ENCODE assay signal across 2 worm cellular contexts in genomic region chrII:6721581-6721980, ce11.
TF ChIP-seq lines count a peak whose summit lies in the region.

No protein-coding gene starts in this region.

TF ChIP-seq in whole organism, L1 larva, 84 proteins besides CTCF, POLR2A, EP300 and RAD21 (continued from another document):
- TF ChIP-seq lin-15B (tag; optimal IDR thresholded peaks at IDR 0.05; lab: Kevin White, UChicago) = no peak
- TF ChIP-seq hpl-2 (GFP tag; optimal IDR thresholded peaks at IDR 0.05; lab: Kevin White, UChicago) = no peak
- TF ChIP-seq nhr-90 (tag; optimal IDR thresholded peaks at IDR 0.05; lab: Kevin White, UChicago; ENCODE audit: poor library complexity) = peak; percentile 3
- TF ChIP-seq unc-30 (tag; optimal IDR thresholded peaks at IDR 0.05; lab: Kevin White, UChicago) = no peak
- TF ChIP-seq ceh-82 (tag; optimal IDR thresholded peaks at IDR 0.05; lab: Kevin White, UChicago) = peak in 1 of 3 experiments; percentile 12
- TF ChIP-seq sup-37 (GFP tag; optimal IDR thresholded peaks at IDR 0.05; lab: Kevin White, UChicago) = no peak
- TF ChIP-seq nhr-77 (tag; optimal IDR thresholded peaks at IDR 0.05; lab: Kevin White, UChicago) = peak; percentile 45
- no peak for TF ChIP-seq alr-1 (tag; optimal IDR thresholded peaks at IDR 0.05; lab: Kevin White, UChicago; ENCODE audit: borderline replicate concordance)
- peak; percentile 1 for TF ChIP-seq mep-1 (tag; optimal IDR thresholded peaks at IDR 0.05; lab: Kevin White, UChicago)
- no peak for TF ChIP-seq ets-5 (GFP tag; IDR thresholded peaks at IDR 0.05; lab: Robert Waterston, UW)
- peak; percentile 62 for TF ChIP-seq snu-23 (GFP tag; optimal IDR thresholded peaks at IDR 0.05; lab: Kevin White, UChicago)
- TF ChIP-seq sox-4 (tag; optimal IDR thresholded peaks at IDR 0.05; lab: Kevin White, UChicago) = no peak
- no peak for TF ChIP-seq ceh-88 (GFP tag; IDR thresholded peaks at IDR 0.05; lab: Robert Waterston, UW)
- no peak for TF ChIP-seq elt-2 (tag; optimal IDR thresholded peaks at IDR 0.05; lab: Kevin White, UChicago)
- no peak for TF ChIP-seq pax-3 (tag; optimal IDR thresholded peaks at IDR 0.05; lab: Kevin White, UChicago)
- TF ChIP-seq aly-2 (tag; optimal IDR thresholded peaks at IDR 0.05; lab: Kevin White, UChicago) = no peak
- TF ChIP-seq jun-1 (tag; optimal IDR thresholded peaks at IDR 0.05; lab: Kevin White, UChicago) = no peak
- peak in 2 of 3 experiments; percentile 1 to 14 for TF ChIP-seq dpl-1 (GFP tag; optimal IDR thresholded peaks at IDR 0.05; lab: Kevin White, UChicago)
- no peak for TF ChIP-seq snpc-4 (tag; optimal IDR thresholded peaks at IDR 0.05; lab: Kevin White, UChicago)
- TF ChIP-seq mdl-1 (tag; optimal IDR thresholded peaks at IDR 0.05; lab: Kevin White, UChicago) = no peak
- TF ChIP-seq unc-62 (GFP tag; optimal IDR thresholded peaks at IDR 0.05; lab: Kevin White, UChicago) = no peak
- no peak for TF ChIP-seq zip-4 (GFP tag; optimal IDR thresholded peaks at IDR 0.05; lab: Kevin White, UChicago)
- TF ChIP-seq nhr-28 (tag; optimal IDR thresholded peaks at IDR 0.05; lab: Kevin White, UChicago) = no peak
- peak; percentile 26 for TF ChIP-seq xbp-1 (tag; optimal IDR thresholded peaks at IDR 0.05; lab: Kevin White, UChicago)
- peak; percentile 7 for TF ChIP-seq skn-1 (tag; optimal IDR thresholded peaks at IDR 0.05; lab: Kevin White, UChicago)
- TF ChIP-seq grh-1 (GFP tag; IDR thresholded peaks at IDR 0.05; lab: Robert Waterston, UW) = 0 out of 2 replicates have a peak, but pooled peaks have one; percentile 9
- TF ChIP-seq ztf-4 (tag; optimal IDR thresholded peaks at IDR 0.05; lab: Kevin White, UChicago) = no peak
- no peak for TF ChIP-seq lin-39 (tag; optimal IDR thresholded peaks at IDR 0.05; lab: Kevin White, UChicago)
- peak; percentile 55 for TF ChIP-seq dsc-1 (tag; optimal IDR thresholded peaks at IDR 0.05; lab: Kevin White, UChicago)
- no peak for TF ChIP-seq aha-1 (tag; optimal IDR thresholded peaks at IDR 0.05; lab: Kevin White, UChicago)
- TF ChIP-seq lir-3 (tag; optimal IDR thresholded peaks at IDR 0.05; lab: Kevin White, UChicago; ENCODE audit: poor library complexity) = peak; percentile 25
- TF ChIP-seq nhr-84 (tag; optimal IDR thresholded peaks at IDR 0.05; lab: Kevin White, UChicago) = no peak
- TF ChIP-seq ceh-8 (GFP tag; optimal IDR thresholded peaks at IDR 0.05; lab: Kevin White, UChicago) = no peak
- peak; percentile 64 for TF ChIP-seq nhr-19 (GFP tag; conservative IDR thresholded peaks at IDR 0.05; lab: Robert Waterston, UW)
- peak; percentile 32 for TF ChIP-seq irx-1 (tag; optimal IDR thresholded peaks at IDR 0.05; lab: Kevin White, UChicago)
- no peak for TF ChIP-seq zag-1 (tag; optimal IDR thresholded peaks at IDR 0.05; lab: Kevin White, UChicago)
- no peak for TF ChIP-seq unc-86 (tag; optimal IDR thresholded peaks at IDR 0.05; lab: Kevin White, UChicago)
- no peak for TF ChIP-seq ama-1 (optimal IDR thresholded peaks at IDR 0.05; lab: Kevin White, UChicago)
- no peak for TF ChIP-seq nhr-12 (tag; optimal IDR thresholded peaks at IDR 0.05; lab: Kevin White, UChicago)
- TF ChIP-seq F16B12.6 (tag; optimal IDR thresholded peaks at IDR 0.05; lab: Kevin White, UChicago) = no peak
- peak; percentile 13 to 53 for TF ChIP-seq lin-35 (GFP tag; optimal IDR thresholded peaks at IDR 0.05; lab: Kevin White, UChicago)
- TF ChIP-seq egl-13 (tag; optimal IDR thresholded peaks at IDR 0.05; lab: Kevin White, UChicago) = no peak
- TF ChIP-seq sptf-1 (tag; optimal IDR thresholded peaks at IDR 0.05; lab: Kevin White, UChicago) = no peak
- TF ChIP-seq fkh-4 (tag; optimal IDR thresholded peaks at IDR 0.05; lab: Kevin White, UChicago; ENCODE audit: borderline replicate concordance) = no peak
- TF ChIP-seq pag-3 (tag; optimal IDR thresholded peaks at IDR 0.05; lab: Kevin White, UChicago; ENCODE audit: borderline replicate concordance, insufficient read depth) = no peak
- TF ChIP-seq fkh-8 (tag; optimal IDR thresholded peaks at IDR 0.05; lab: Kevin White, UChicago) = no peak
- TF ChIP-seq C04F5.9 (tag; optimal IDR thresholded peaks at IDR 0.05; lab: Kevin White, UChicago) = no peak
- no peak for TF ChIP-seq nhr-237 (tag; optimal IDR thresholded peaks at IDR 0.05; lab: Kevin White, UChicago)
- TF ChIP-seq nhr-47 (tag; optimal IDR thresholded peaks at IDR 0.05; lab: Kevin White, UChicago) = peak; percentile 52
- TF ChIP-seq lin-13 (GFP tag; optimal IDR thresholded peaks at IDR 0.05; lab: Kevin White, UChicago) = no peak
- no peak for TF ChIP-seq Y116A8C.19 (tag; optimal IDR thresholded peaks at IDR 0.05; lab: Kevin White, UChicago; ENCODE audit: borderline replicate concordance)
- TF ChIP-seq nhr-71 (tag; optimal IDR thresholded peaks at IDR 0.05; lab: Kevin White, UChicago) = peak; percentile 56
- TF ChIP-seq efl-1 (optimal IDR thresholded peaks at IDR 0.05; lab: Kevin White, UChicago) = peak in 1 of 2 experiments; percentile 31
- TF ChIP-seq efl-1 (GFP tag; optimal IDR thresholded peaks at IDR 0.05 in 1 of 2; lab: Kevin White, UChicago) = peak; percentile 17 to 89
- no peak for TF ChIP-seq efl-3 (GFP tag; optimal IDR thresholded peaks at IDR 0.05; lab: Kevin White, UChicago)
- TF ChIP-seq nhr-11 (tag; optimal IDR thresholded peaks at IDR 0.05; lab: Kevin White, UChicago) = no peak
- no peak for TF ChIP-seq C16A3.4 (tag; optimal IDR thresholded peaks at IDR 0.05; lab: Kevin White, UChicago)
- peak; percentile 32 for TF ChIP-seq swsn-7 (tag; optimal IDR thresholded peaks at IDR 0.05; lab: Kevin White, UChicago)
- TF ChIP-seq mab-9 (GFP tag; IDR thresholded peaks at IDR 0.05; lab: Robert Waterston, UW) = no peak
- no peak for TF ChIP-seq C34B4.2 (tag; optimal IDR thresholded peaks at IDR 0.05; lab: Kevin White, UChicago)
- no peak for TF ChIP-seq egl-27 (tag; optimal IDR thresholded peaks at IDR 0.05; lab: Kevin White, UChicago)
- TF ChIP-seq tlp-1 (tag; optimal IDR thresholded peaks at IDR 0.05; lab: Kevin White, UChicago) = no peak
- TF ChIP-seq lsy-2 (tag; optimal IDR thresholded peaks at IDR 0.05; lab: Kevin White, UChicago) = peak; percentile 18 to 50
- TF ChIP-seq pqm-1 (tag; optimal IDR thresholded peaks at IDR 0.05; lab: Kevin White, UChicago) = no peak
- TF ChIP-seq isw-1 (GFP tag; IDR thresholded peaks at IDR 0.05; lab: Robert Waterston, UW) = no peak
- TF ChIP-seq ztf-11 (tag; optimal IDR thresholded peaks at IDR 0.05; lab: Kevin White, UChicago) = no peak

TF ChIP-seq in whole organism, young adult, 124 proteins besides CTCF, POLR2A, EP300 and RAD21 (continued from another document and continues in another):
- peak; percentile 95 for TF ChIP-seq tbp1 (GFP tag; optimal IDR thresholded peaks at IDR 0.05; lab: Kevin White, UChicago)
- no peak for TF ChIP-seq unc-62 (GFP tag; optimal IDR thresholded peaks at IDR 0.05; lab: Kevin White, UChicago)
- TF ChIP-seq sptf-2 (GFP tag; optimal IDR thresholded peaks at IDR 0.05; lab: Kevin White, UChicago) = no peak
- TF ChIP-seq ceh-91 (GFP tag; IDR thresholded peaks at IDR 0.05; lab: Robert Waterston, UW) = no peak
- no peak for TF ChIP-seq F57A8.1 (GFP tag; optimal IDR thresholded peaks at IDR 0.05; lab: Kevin White, UChicago)
- no peak for TF ChIP-seq let-526 (GFP tag; IDR thresholded peaks at IDR 0.05; lab: Robert Waterston, UW)
- TF ChIP-seq dox-1 (GFP tag; IDR thresholded peaks at IDR 0.05; lab: Robert Waterston, UW) = no peak; the same call in 1 of the 2 replicates
- TF ChIP-seq B0019.2 (GFP tag; conservative IDR thresholded peaks at IDR 0.05; lab: Robert Waterston, UW) = no peak
- no peak for TF ChIP-seq tlf-1 (GFP tag; optimal IDR thresholded peaks at IDR 0.05; lab: Kevin White, UChicago)
- no peak for TF ChIP-seq ama-1 (optimal IDR thresholded peaks at IDR 0.05; lab: Kevin White, UChicago)
- no peak for TF ChIP-seq ama-1 (GFP tag; optimal IDR thresholded peaks at IDR 0.05; lab: Kevin White, UChicago)
- peak; percentile 4 for TF ChIP-seq nhr-27 (tag; optimal IDR thresholded peaks at IDR 0.05; lab: Kevin White, UChicago)
- peak; percentile 41 for TF ChIP-seq D2030.7 (GFP tag; IDR thresholded peaks at IDR 0.05; lab: Robert Waterston, UW)
- TF ChIP-seq rec-8 (tag; optimal IDR thresholded peaks at IDR 0.05; lab: Kevin White, UChicago) = no peak
- TF ChIP-seq nhr-179 (tag; optimal IDR thresholded peaks at IDR 0.05; lab: Kevin White, UChicago) = no peak
- TF ChIP-seq snpc-1.1 (tag; optimal IDR thresholded peaks at IDR 0.05; lab: Kevin White, UChicago; ENCODE audit: insufficient read depth) = peak; percentile 14
- no peak for TF ChIP-seq fkh-3 (tag; optimal IDR thresholded peaks at IDR 0.05; lab: Kevin White, UChicago)
- TF ChIP-seq mxl-1 (tag; optimal IDR thresholded peaks at IDR 0.05; lab: Kevin White, UChicago) = no peak
- TF ChIP-seq madf-6 (GFP tag; IDR thresholded peaks at IDR 0.05; lab: Robert Waterston, UW) = 0 out of 2 replicates have a peak, but pooled peaks have one; percentile 51
- TF ChIP-seq die-1 (tag; optimal IDR thresholded peaks at IDR 0.05; lab: Kevin White, UChicago) = peak; percentile 70
- TF ChIP-seq B0261.1 (tag; optimal IDR thresholded peaks at IDR 0.05; lab: Kevin White, UChicago) = peak; percentile 85
- TF ChIP-seq F33H1.4 (GFP tag; IDR thresholded peaks at IDR 0.05; lab: Robert Waterston, UW) = no peak; the same call in 1 of the 2 replicates
- peak; percentile 19 for TF ChIP-seq repo-1 (tag; optimal IDR thresholded peaks at IDR 0.05; lab: Kevin White, UChicago)
- TF ChIP-seq snpc-3.4 (tag; optimal IDR thresholded peaks at IDR 0.05; lab: Kevin White, UChicago) = peak; percentile 12
- no peak; the same call in 1 of the 2 replicates for TF ChIP-seq lin-26 (GFP tag; IDR thresholded peaks at IDR 0.05; lab: Robert Waterston, UW)
- no peak for TF ChIP-seq dpff-1 (tag; optimal IDR thresholded peaks at IDR 0.05; lab: Kevin White, UChicago)
- TF ChIP-seq Y53G8AR.9 (GFP tag; conservative IDR thresholded peaks at IDR 0.05; lab: Robert Waterston, UW) = no peak
- TF ChIP-seq T26A5.8 (tag; optimal IDR thresholded peaks at IDR 0.05; lab: Kevin White, UChicago) = no peak
- TF ChIP-seq gei-17 (GFP tag; optimal IDR thresholded peaks at IDR 0.05; lab: Kevin White, UChicago) = no peak
- TF ChIP-seq unc-130 (GFP tag; optimal IDR thresholded peaks at IDR 0.05; lab: Kevin White, UChicago) = no peak
- TF ChIP-seq Y95B8A.8 (GFP tag; IDR thresholded peaks at IDR 0.05; lab: Robert Waterston, UW) = no peak
- TF ChIP-seq lag-1 (GFP tag; IDR thresholded peaks at IDR 0.05; lab: Robert Waterston, UW) = no peak
- no peak for TF ChIP-seq F39B2.1 (GFP tag; IDR thresholded peaks at IDR 0.05; lab: Robert Waterston, UW)
- TF ChIP-seq sea-2 (GFP tag; IDR thresholded peaks at IDR 0.05; lab: Robert Waterston, UW) = no peak
- TF ChIP-seq C17E4.6 (GFP tag; IDR thresholded peaks at IDR 0.05; lab: Robert Waterston, UW) = no peak
- TF ChIP-seq ccch-3 (GFP tag; optimal IDR thresholded peaks at IDR 0.05; lab: Kevin White, UChicago) = no peak
- TF ChIP-seq ekl-4 (GFP tag; IDR thresholded peaks at IDR 0.05; lab: Robert Waterston, UW) = no peak
- TF ChIP-seq chd-7 (tag; optimal IDR thresholded peaks at IDR 0.05; lab: Kevin White, UChicago) = peak; percentile 39
- TF ChIP-seq F57C9.4 (tag; optimal IDR thresholded peaks at IDR 0.05; lab: Kevin White, UChicago) = no peak
- no peak for TF ChIP-seq F37B4.10 (GFP tag; IDR thresholded peaks at IDR 0.05; lab: Robert Waterston, UW)
- TF ChIP-seq nfya-2 (GFP tag; IDR thresholded peaks at IDR 0.05; lab: Robert Waterston, UW) = no peak
- no peak for TF ChIP-seq hsf-1 (GFP tag; IDR thresholded peaks at IDR 0.05; lab: Robert Waterston, UW)
- no peak for TF ChIP-seq nfyb-1 (GFP tag; IDR thresholded peaks at IDR 0.05; lab: Robert Waterston, UW)
- TF ChIP-seq F52B5.7 (tag; optimal IDR thresholded peaks at IDR 0.05; lab: Kevin White, UChicago) = no peak
- TF ChIP-seq xnd-1 (tag; optimal IDR thresholded peaks at IDR 0.05; lab: Kevin White, UChicago) = no peak
- TF ChIP-seq T07F8.4 (tag; optimal IDR thresholded peaks at IDR 0.05; lab: Kevin White, UChicago) = peak; percentile 22
- TF ChIP-seq mel-28 (tag; optimal IDR thresholded peaks at IDR 0.05; lab: Kevin White, UChicago; ENCODE audit: borderline replicate concordance) = no peak
- peak; percentile 67 for TF ChIP-seq hmg-1.2 (GFP tag; IDR thresholded peaks at IDR 0.05; lab: Robert Waterston, UW)
- TF ChIP-seq F49E8.2 (tag; optimal IDR thresholded peaks at IDR 0.05; lab: Kevin White, UChicago; ENCODE audit: insufficient read depth) = no peak
- TF ChIP-seq Y67H2A.10 (GFP tag; conservative IDR thresholded peaks at IDR 0.05; lab: Robert Waterston, UW) = no peak
- no peak for TF ChIP-seq attf-6 (GFP tag; IDR thresholded peaks at IDR 0.05; lab: Robert Waterston, UW)
- TF ChIP-seq atf-7 (tag; optimal IDR thresholded peaks at IDR 0.05; lab: Kevin White, UChicago) = peak; percentile 4
- no peak for TF ChIP-seq B0336.3 (GFP tag; IDR thresholded peaks at IDR 0.05; lab: Robert Waterston, UW)
- no peak for TF ChIP-seq snpc-4 (GFP tag; optimal IDR thresholded peaks at IDR 0.05; lab: Kevin White, UChicago)
- no peak for TF ChIP-seq snpc-4 (tag; optimal IDR thresholded peaks at IDR 0.05; lab: Kevin White, UChicago)
- TF ChIP-seq dpl-1 (GFP tag; optimal IDR thresholded peaks at IDR 0.05; lab: Kevin White, UChicago) = no peak
- no peak for TF ChIP-seq egl-18 (GFP tag; IDR thresholded peaks at IDR 0.05; lab: Robert Waterston, UW)
- TF ChIP-seq hlh-26 (GFP tag; conservative IDR thresholded peaks at IDR 0.05; lab: Robert Waterston, UW) = no peak
- no peak for TF ChIP-seq zfh-2 (GFP tag; conservative IDR thresholded peaks at IDR 0.05; lab: Robert Waterston, UW)
- peak; percentile 41 for TF ChIP-seq ceh-27 (GFP tag; optimal IDR thresholded peaks at IDR 0.05; lab: Kevin White, UChicago)
- TF ChIP-seq let-607 (tag; optimal IDR thresholded peaks at IDR 0.05; lab: Kevin White, UChicago) = no peak
- 0 out of 2 replicates have a peak, but pooled peaks have one; percentile 24 for TF ChIP-seq aptf-3 (GFP tag; IDR thresholded peaks at IDR 0.05; lab: Robert Waterston, UW)
- no peak for TF ChIP-seq athp-1 (tag; optimal IDR thresholded peaks at IDR 0.05; lab: Kevin White, UChicago)
- no peak for TF ChIP-seq ztf-3 (GFP tag; optimal IDR thresholded peaks at IDR 0.05; lab: Kevin White, UChicago)
- TF ChIP-seq him-1 (tag; optimal IDR thresholded peaks at IDR 0.05; lab: Kevin White, UChicago) = peak; percentile 88
- no peak for TF ChIP-seq hmg-20 (GFP tag; IDR thresholded peaks at IDR 0.05; lab: Robert Waterston, UW)
- TF ChIP-seq mcd-1 (GFP tag; IDR thresholded peaks at IDR 0.05; lab: Robert Waterston, UW) = peak; percentile 51; the same call in 1 of the 2 replicates
- TF ChIP-seq nfya-1 (tag; optimal IDR thresholded peaks at IDR 0.05; lab: Kevin White, UChicago; ENCODE audit: borderline replicate concordance, insufficient read depth) = no peak
- no peak for TF ChIP-seq pha-4 (tag; optimal IDR thresholded peaks at IDR 0.05; lab: Kevin White, UChicago)
- TF ChIP-seq ztf-25 (GFP tag; IDR thresholded peaks at IDR 0.05; lab: Robert Waterston, UW) = 0 out of 2 replicates have a peak, but pooled peaks have one; percentile 45
- TF ChIP-seq hrde-1 (tag; optimal IDR thresholded peaks at IDR 0.05; lab: Kevin White, UChicago; ENCODE audit: borderline replicate concordance) = no peak
- TF ChIP-seq hlh-12 (tag; optimal IDR thresholded peaks at IDR 0.05; lab: Kevin White, UChicago) = no peak
- TF ChIP-seq nhr-120 (GFP tag; IDR thresholded peaks at IDR 0.05; lab: Robert Waterston, UW) = no peak
- TF ChIP-seq ztf-6 (GFP tag; IDR thresholded peaks at IDR 0.05; lab: Robert Waterston, UW) = no peak
- no peak for TF ChIP-seq egl-44 (GFP tag; IDR thresholded peaks at IDR 0.05; lab: Robert Waterston, UW)
- TF ChIP-seq ztf-18 (tag; optimal IDR thresholded peaks at IDR 0.05; lab: Kevin White, UChicago) = peak; percentile 13
- TF ChIP-seq aptf-2 (GFP tag; conservative IDR thresholded peaks at IDR 0.05; lab: Robert Waterston, UW) = no peak
- no peak for TF ChIP-seq F10E7.11 (tag; optimal IDR thresholded peaks at IDR 0.05; lab: Kevin White, UChicago)
- TF ChIP-seq somi-1 (GFP tag; optimal IDR thresholded peaks at IDR 0.05; lab: Kevin White, UChicago) = no peak
